Worm (Caenorhabditis elegans): ENCODE results near the gene ast-1.

The ast-1 gene

ce11 chrII:4089183-4089582 lies 46.0 kb downstream of the ast-1 start:
- TF ChIP-seq ceh-58 (GFP tag; IDR thresholded peaks at IDR 0.05) (no peak), F10E7.11 (tag; optimal IDR thresholded peaks at IDR 0.05) (no peak), lin-54 (GFP tag; optimal IDR thresholded peaks at IDR 0.05) (peak; percentile 8), B0336.3 (GFP tag; IDR thresholded peaks at IDR 0.05) (peak; percentile 69; the same call in 1 of the 2 replicates), ztf-22 (GFP tag; optimal IDR thresholded peaks at IDR 0.05) (peak; percentile 71), madf-10 (tag; optimal IDR thresholded peaks at IDR 0.05) (peak; percentile 47), let-607 (tag; optimal IDR thresholded peaks at IDR 0.05) (peak in 1 of 2 experiments; percentile 24), tlf-1 (GFP tag; optimal IDR thresholded peaks at IDR 0.05) (peak; percentile 48), chd-7 (tag; optimal IDR thresholded peaks at IDR 0.05) (peak; percentile 1), aptf-3 (GFP tag; IDR thresholded peaks at IDR 0.05) (no peak), gei-17 (GFP tag; optimal IDR thresholded peaks at IDR 0.05) (no peak), ztf-6 (GFP tag; IDR thresholded peaks at IDR 0.05) (no peak), tbx-9 (tag; optimal IDR thresholded peaks at IDR 0.05; ENCODE audit: borderline replicate concordance) (no peak), hrde-1 (tag; optimal IDR thresholded peaks at IDR 0.05; ENCODE audit: borderline replicate concordance) (no peak), die-1 (tag; optimal IDR thresholded peaks at IDR 0.05) (peak; percentile 18), ztf-18 (tag; optimal IDR thresholded peaks at IDR 0.05) (no peak), atf-7 (tag; optimal IDR thresholded peaks at IDR 0.05) (peak; percentile 74), cebp-2 (GFP tag; IDR thresholded peaks at IDR 0.05) (no peak), hlh-12 (tag; optimal IDR thresholded peaks at IDR 0.05) (no peak), lin-40 (tag; optimal IDR thresholded peaks at IDR 0.05) (peak; percentile 86), ceh-79 (tag; optimal IDR thresholded peaks at IDR 0.05) (no peak), nhr-27 (tag; optimal IDR thresholded peaks at IDR 0.05) (no peak), F22D6.2 (tag; optimal IDR thresholded peaks at IDR 0.05) (peak; percentile 93), dox-1 (GFP tag; IDR thresholded peaks at IDR 0.05) (peak; percentile 65), sptf-2 (GFP tag; optimal IDR thresholded peaks at IDR 0.05) (no peak), cebp-1 (GFP tag; IDR thresholded peaks at IDR 0.05) (0 out of 2 replicates have a peak, but pooled peaks have one; percentile 20), cebp-1 (tag; optimal IDR thresholded peaks at IDR 0.05) (peak; percentile 73), egrh-3 (GFP tag; IDR thresholded peaks at IDR 0.05) (no peak), attf-5 (GFP tag; optimal IDR thresholded peaks at IDR 0.05) (peak; percentile 65), nhr-120 (GFP tag; IDR thresholded peaks at IDR 0.05) (no peak), Y56A3A.18 (GFP tag; IDR thresholded peaks at IDR 0.05) (peak; percentile 42; the same call in 1 of the 2 replicates), ccch-3 (GFP tag; optimal IDR thresholded peaks at IDR 0.05) (no peak), ztf-26 (tag; optimal IDR thresholded peaks at IDR 0.05) (peak; percentile 88), hlh-26 (GFP tag; conservative IDR thresholded peaks at IDR 0.05) (no peak), tbp1 (GFP tag; optimal IDR thresholded peaks at IDR 0.05) (peak; percentile 61), lin-26 (GFP tag; IDR thresholded peaks at IDR 0.05) (no peak), attf-6 (GFP tag; IDR thresholded peaks at IDR 0.05) (no peak), nhr-80 (tag; optimal IDR thresholded peaks at IDR 0.05) (peak; percentile 99), lir-1 (GFP tag; conservative IDR thresholded peaks at IDR 0.05) (peak; percentile 18; the same call in 1 of the 2 replicates), ets-4 (GFP tag; optimal IDR thresholded peaks at IDR 0.05) (peak; percentile 12), C06A6.2 (GFP tag; conservative IDR thresholded peaks at IDR 0.05) (peak; percentile 76), snpc-4 (GFP tag; optimal IDR thresholded peaks at IDR 0.05) (no peak), snpc-4 (tag; optimal IDR thresholded peaks at IDR 0.05) (peak in 2 of 4 experiments; percentile 6 to 25), somi-1 (GFP tag; optimal IDR thresholded peaks at IDR 0.05) (peak; percentile 93), F23B12.7 (tag; optimal IDR thresholded peaks at IDR 0.05; ENCODE audit: insufficient read depth) (peak; percentile 66), K11D2.4 (GFP tag; IDR thresholded peaks at IDR 0.05) (peak; percentile 78), mcd-1 (GFP tag; IDR thresholded peaks at IDR 0.05) (peak; percentile 18; the same call in 1 of the 2 replicates), egl-18 (GFP tag; IDR thresholded peaks at IDR 0.05) (no peak), nfyb-1 (GFP tag; IDR thresholded peaks at IDR 0.05) (peak; percentile 75)
